Worm (Caenorhabditis elegans): ENCODE results near the gene eef-1A.2.

The eef-1A.2 gene

DNA sequence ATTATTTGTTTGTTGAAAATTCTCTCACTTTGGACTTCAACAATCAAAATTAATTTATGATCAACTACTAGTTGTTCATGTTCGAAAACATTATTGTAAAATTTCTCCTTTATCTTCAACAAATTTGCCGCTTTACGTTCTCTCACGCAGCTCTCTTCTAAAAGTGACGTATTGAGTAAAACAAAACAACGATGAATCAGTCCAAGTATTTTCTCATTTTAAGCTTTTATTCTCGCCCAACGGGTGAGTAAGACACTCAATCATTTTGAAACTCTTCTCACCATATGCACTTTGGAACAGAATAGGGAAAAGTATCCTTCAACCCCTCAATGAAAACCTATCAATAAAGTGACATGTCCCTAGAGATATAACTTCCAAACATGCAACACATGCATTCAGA is 49.9 kb downstream of the eef-1A.2 start:
- no peak for TF ChIP-seq unc-62 (GFP tag; optimal IDR thresholded peaks at IDR 0.05)

Measured in whole organism, dauer.